Fruit fly (Drosophila melanogaster): ENCODE data around the gene CG15249.

Gene CG15249

dm6 chrX:9875948-9876853, 23.2 kb downstream of the CG15249 start, which contains the start of gene CG15247:
CG15247 (minus strand) TSS chrX:9876672.
- peak; percentile 56 for TF ChIP-seq CG32006 (GFP tag; optimal IDR thresholded peaks at IDR 0.05)
- TF ChIP-seq Ets21C (GFP tag; optimal IDR thresholded peaks at IDR 0.05): no peak
- TF ChIP-seq CG3032 (tag; optimal IDR thresholded peaks at IDR 0.05): no peak
- TF ChIP-seq CG11762 (GFP tag; optimal IDR thresholded peaks at IDR 0.05; ENCODE audit: insufficient read depth): no peak
- no peak for TF ChIP-seq Hr38 (GFP tag; optimal IDR thresholded peaks at IDR 0.05)
- TF ChIP-seq achi (GFP tag; optimal IDR thresholded peaks at IDR 0.05): no peak
- no peak for TF ChIP-seq CG11902 (GFP tag; optimal IDR thresholded peaks at IDR 0.05)
- TF ChIP-seq Sox102F (GFP tag; optimal IDR thresholded peaks at IDR 0.05): no peak
- peak; percentile 66 for TF ChIP-seq Eip78C (GFP tag)
- TF ChIP-seq cyc (GFP tag; optimal IDR thresholded peaks at IDR 0.05): peak; percentile 35
- peak; percentile 55 for TF ChIP-seq CG11294 (GFP tag; IDR thresholded peaks at IDR 0.05)
- TF ChIP-seq Lpt (GFP tag; optimal IDR thresholded peaks at IDR 0.05): no peak
- TF ChIP-seq Sox15 (GFP tag; optimal IDR thresholded peaks at IDR 0.05): no peak
- TF ChIP-seq fd85E (GFP tag; optimal IDR thresholded peaks at IDR 0.05): no peak
- TF ChIP-seq fkh (GFP tag; optimal IDR thresholded peaks at IDR 0.05): peak; percentile 9
- TF ChIP-seq Eip93F (GFP tag; optimal IDR thresholded peaks at IDR 0.05): no peak
- TF ChIP-seq Eip75B (GFP tag; optimal IDR thresholded peaks at IDR 0.05): no peak
- peak; percentile 33 for TF ChIP-seq Met (GFP tag; optimal IDR thresholded peaks at IDR 0.05)
- TF ChIP-seq ss (GFP tag; optimal IDR thresholded peaks at IDR 0.05): no peak
- peak; percentile 81 for TF ChIP-seq eg (GFP tag; IDR thresholded peaks at IDR 0.05)
- no peak for TF ChIP-seq CG9139 (GFP tag; optimal IDR thresholded peaks at IDR 0.05)
- no peak for TF ChIP-seq CG16779 (tag; optimal IDR thresholded peaks at IDR 0.05)
- no peak for TF ChIP-seq vri (GFP tag; optimal IDR thresholded peaks at IDR 0.05)
- TF ChIP-seq net (GFP tag; optimal IDR thresholded peaks at IDR 0.05): no peak
- TF ChIP-seq CG8119 (GFP tag; IDR thresholded peaks at IDR 0.05): peak; percentile 45; the same call in 1 of the 3 replicates
- TF ChIP-seq CG8319 (GFP tag; optimal IDR thresholded peaks at IDR 0.05): no peak
- no peak for TF ChIP-seq dsx (GFP tag; optimal IDR thresholded peaks at IDR 0.05; ENCODE audit: poor library complexity, severe bottlenecking)
- no peak for TF ChIP-seq salr (GFP tag; optimal IDR thresholded peaks at IDR 0.05)
- no peak for TF ChIP-seq CG4318 (GFP tag; optimal IDR thresholded peaks at IDR 0.05)
- no peak for TF ChIP-seq spab (GFP tag; optimal IDR thresholded peaks at IDR 0.05)
- TF ChIP-seq fd59A (GFP tag; optimal IDR thresholded peaks at IDR 0.05): no peak
- TF ChIP-seq Hr4 (GFP tag; optimal IDR thresholded peaks at IDR 0.05): peak; percentile 65
- TF ChIP-seq esn (GFP tag; optimal IDR thresholded peaks at IDR 0.05): peak; percentile 10
- TF ChIP-seq CG6792 (GFP tag; optimal IDR thresholded peaks at IDR 0.05): no peak
- no peak for TF ChIP-seq Blimp-1 (GFP tag; optimal IDR thresholded peaks at IDR 0.05)
- no peak for TF ChIP-seq CG1621 (tag; optimal IDR thresholded peaks at IDR 0.05)
- TF ChIP-seq CG10631 (GFP tag; optimal IDR thresholded peaks at IDR 0.05): no peak
- TF ChIP-seq acj6 (GFP tag; optimal IDR thresholded peaks at IDR 0.05): peak; percentile 14
- peak; percentile 73 for TF ChIP-seq CG15336 (GFP tag; IDR thresholded peaks at IDR 0.05)
- no peak for TF ChIP-seq CG8632 (GFP tag; optimal IDR thresholded peaks at IDR 0.05)
- no peak for TF ChIP-seq CG7368 (GFP tag; optimal IDR thresholded peaks at IDR 0.05)
- TF ChIP-seq Smox (GFP tag; optimal IDR thresholded peaks at IDR 0.05): no peak
- TF ChIP-seq CG10669 (GFP tag; optimal IDR thresholded peaks at IDR 0.05): no peak
- TF ChIP-seq Sox14 (GFP tag; optimal IDR thresholded peaks at IDR 0.05): peak; percentile 14
- TF ChIP-seq CG6163 (GFP tag; IDR thresholded peaks at IDR 0.05): peak; percentile 72; the same call in 2 of the 3 replicates
- TF ChIP-seq topi (GFP tag; optimal IDR thresholded peaks at IDR 0.05): peak; percentile 20
- TF ChIP-seq CG34406 (GFP tag; optimal IDR thresholded peaks at IDR 0.05): no peak
- peak; percentile 46 for TF ChIP-seq CG6276 (GFP tag; optimal IDR thresholded peaks at IDR 0.05)
- no peak for TF ChIP-seq CG3919 (GFP tag; optimal IDR thresholded peaks at IDR 0.05)
- TF ChIP-seq CG31627 (GFP tag; optimal IDR thresholded peaks at IDR 0.05): peak; percentile 32

Data from whole organism, prepupa.